Worm (Caenorhabditis elegans): Measurements from ENCODE around the gene imph-1.
A peak's percentile ranks its signal among the peaks of the same experiment; 100 is the strongest.

ce11 chrIII:4587177-4587576, 33.8 kb downstream of the imph-1 start, which contains the start of the genes F35G12.7 and smc-4:
- TF ChIP-seq ceh-100 (GFP tag; IDR thresholded peaks at IDR 0.05) (no peak), ceh-40 (GFP tag; IDR thresholded peaks at IDR 0.05) (no peak), pha-4 (tag; optimal IDR thresholded peaks at IDR 0.05) (no peak), K11D2.4 (GFP tag; IDR thresholded peaks at IDR 0.05) (no peak), nhr-179 (tag; optimal IDR thresholded peaks at IDR 0.05) (no peak), madf-6 (GFP tag; IDR thresholded peaks at IDR 0.05) (peak; percentile 96), ztf-25 (GFP tag; IDR thresholded peaks at IDR 0.05) (0 out of 2 replicates have a peak, but pooled peaks have one; percentile 28), ets-4 (GFP tag; optimal IDR thresholded peaks at IDR 0.05) (no peak), nfya-1 (tag; optimal IDR thresholded peaks at IDR 0.05; ENCODE audit: borderline replicate concordance, insufficient read depth) (no peak), F10E7.11 (tag; optimal IDR thresholded peaks at IDR 0.05) (no peak), hrde-1 (tag; optimal IDR thresholded peaks at IDR 0.05; ENCODE audit: borderline replicate concordance) (no peak), B0261.1 (tag; optimal IDR thresholded peaks at IDR 0.05) (no peak), akir-1 (GFP tag; optimal IDR thresholded peaks at IDR 0.05) (no peak)

Measured in whole organism, young adult.